Fruit fly (Drosophila melanogaster) whole organism: Measurements from ENCODE around the gene CG14837.

Source experiments
- EcR ChIP-seq, 2 experiments: fragments of >200 bp; optimal IDR thresholded peaks; 2 replicates each; lab custom pipeline; 2017; ENCODE audit warnings: missing biosample characterization in 2 of 2, missing genetic modification characterization in 2 of 2, missing genetic modification reagents in 2 of 2
- pan ChIP-seq: fragments of >200 bp; optimal IDR thresholded peaks from 2 replicates; lab custom pipeline; 2017
- usp ChIP-seq: fragments of >200 bp; optimal IDR thresholded peaks from 2 replicates; lab custom pipeline; 2017; ENCODE audit warnings: missing biosample characterization, missing genetic modification characterization, mixed read lengths

- no peak for TF ChIP-seq pan (lab: Kevin White, UChicago)
- no peak for TF ChIP-seq EcR (GFP tag; optimal IDR thresholded peaks at IDR 0.05; lab: Kevin White, UChicago)
- no peak for TF ChIP-seq usp (GFP tag; lab: Kevin White, UChicago)
These were observed 33.0 kb upstream of the CG14837 start, which contains the start of gene Pura for dm6 chr3L:7592791-7593190.
